Worm (Caenorhabditis elegans): ENCODE results near the gene C54G10.1.

C54G10.1 gene

ce11 chrV:14659595-14659994 lies 18.7 kb downstream of the C54G10.1 start:
- TF ChIP-seq hlh-15 (tag; optimal IDR thresholded peaks at IDR 0.05) (no peak), pat-9 (tag; optimal IDR thresholded peaks at IDR 0.05) (no peak)

- no peak for TF ChIP-seq zip-5 (tag; optimal IDR thresholded peaks at IDR 0.05)
- TF ChIP-seq hlh-6 (tag; optimal IDR thresholded peaks at IDR 0.05) = no peak
- no peak for TF ChIP-seq dmd-4 (tag; optimal IDR thresholded peaks at IDR 0.05; ENCODE audit: borderline replicate concordance)
- TF ChIP-seq sdc-2 (tag; optimal IDR thresholded peaks at IDR 0.05) = no peak
- TF ChIP-seq ets-4 (tag; optimal IDR thresholded peaks at IDR 0.05) = no peak
- no peak for TF ChIP-seq lim-6 (tag; optimal IDR thresholded peaks at IDR 0.05)
- no peak for TF ChIP-seq ztf-16 (tag; optimal IDR thresholded peaks at IDR 0.05)
- TF ChIP-seq mec-3 (tag; optimal IDR thresholded peaks at IDR 0.05; ENCODE audit: borderline replicate concordance) = no peak
- no peak for TF ChIP-seq fax-1 (tag; optimal IDR thresholded peaks at IDR 0.05)
- TF ChIP-seq hlh-8 (tag; optimal IDR thresholded peaks at IDR 0.05) = no peak
- TF ChIP-seq gmeb-2 (tag; optimal IDR thresholded peaks at IDR 0.05) = no peak
- TF ChIP-seq syd-9 (tag; optimal IDR thresholded peaks at IDR 0.05) = no peak
- TF ChIP-seq ceh-31 (tag; optimal IDR thresholded peaks at IDR 0.05) = no peak
- no peak for TF ChIP-seq nhr-11 (tag; optimal IDR thresholded peaks at IDR 0.05)
- TF ChIP-seq F13H6.1 (tag; optimal IDR thresholded peaks at IDR 0.05) = no peak
- no peak for TF ChIP-seq dve-1 (tag; optimal IDR thresholded peaks at IDR 0.05)
- TF ChIP-seq ceh-2 (tag; optimal IDR thresholded peaks at IDR 0.05) = no peak
- TF ChIP-seq nfya-1 (tag; optimal IDR thresholded peaks at IDR 0.05) = no peak
Observed at ce11 chrV:14660608-14661355, 19.9 kb downstream of the C54G10.1 start, which contains the start of gene srh-17. srh-17 (plus strand) TSS chrV:14661305.

DNA sequence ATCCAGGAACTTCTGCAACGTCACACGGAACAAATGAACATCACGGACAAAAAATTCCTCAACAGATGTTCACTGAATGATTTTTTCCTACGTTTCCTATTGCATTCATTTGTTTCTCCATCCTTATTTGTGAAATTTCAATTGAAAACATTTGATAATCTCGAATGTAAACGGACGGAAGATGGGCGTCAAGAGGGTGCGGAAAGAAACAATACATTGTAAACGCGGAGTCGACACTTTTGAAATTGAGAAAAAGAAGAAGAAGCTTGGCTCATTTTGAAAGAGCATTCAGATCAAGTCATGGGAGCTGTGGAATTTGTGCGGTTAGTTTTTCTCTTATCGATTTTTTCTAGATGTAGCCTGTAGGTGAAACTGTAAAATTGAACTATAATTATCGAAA lies 22.1 kb downstream of the C54G10.1 start, which contains the start of gene C47E8.9:
Gene C47E8.9, plus strand, starts transcription at position 301 of the 400 bp plus-strand sequence.
- no peak for TF ChIP-seq lin-11 (tag; optimal IDR thresholded peaks at IDR 0.05)
- TF ChIP-seq nfya-1 (tag; optimal IDR thresholded peaks at IDR 0.05) = no peak
- no peak for TF ChIP-seq K09A11.1 (tag; optimal IDR thresholded peaks at IDR 0.05; ENCODE audit: insufficient read depth)
- TF ChIP-seq pax-1 (tag; optimal IDR thresholded peaks at IDR 0.05) = no peak
- TF ChIP-seq hlh-8 (tag; optimal IDR thresholded peaks at IDR 0.05) = no peak
- no peak for TF ChIP-seq ceh-9 (tag; optimal IDR thresholded peaks at IDR 0.05)

DNA sequence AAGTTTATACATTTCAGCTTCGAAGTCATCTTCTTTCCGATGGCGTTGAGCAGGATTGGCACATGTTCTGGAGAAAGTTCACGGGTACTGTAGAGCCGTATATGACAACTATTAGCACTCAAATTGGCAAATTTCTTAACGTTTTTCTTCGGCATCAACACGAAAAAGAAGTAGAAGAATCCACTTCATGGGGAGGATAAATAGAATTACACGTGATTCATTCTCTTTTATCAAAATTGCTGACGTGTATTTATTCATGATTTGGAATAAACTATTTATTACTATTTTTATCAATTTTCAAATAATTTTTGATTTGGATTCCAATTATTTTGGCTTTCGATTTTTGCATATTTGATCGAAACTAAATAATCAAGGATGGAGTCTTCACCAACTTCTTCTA lies 24.8 kb downstream of the C54G10.1 start, which contains the start of gene C47E8.1:
Gene C47E8.1, plus strand, starts transcription at position 301 of the 400 bp plus-strand sequence.
- TF ChIP-seq nfya-1 (tag; optimal IDR thresholded peaks at IDR 0.05) (no peak), rnt-1 (tag; optimal IDR thresholded peaks at IDR 0.05) (no peak), hlh-6 (tag; optimal IDR thresholded peaks at IDR 0.05) (no peak), nhr-232 (tag; optimal IDR thresholded peaks at IDR 0.05) (no peak), pag-3 (tag; optimal IDR thresholded peaks at IDR 0.05; ENCODE audit: borderline replicate concordance) (no peak), ceh-48 (tag; optimal IDR thresholded peaks at IDR 0.05) (no peak), pqm-1 (tag; optimal IDR thresholded peaks at IDR 0.05) (no peak), ets-4 (tag; optimal IDR thresholded peaks at IDR 0.05) (no peak), hlh-13 (GFP tag; optimal IDR thresholded peaks at IDR 0.05) (no peak)

DNA sequence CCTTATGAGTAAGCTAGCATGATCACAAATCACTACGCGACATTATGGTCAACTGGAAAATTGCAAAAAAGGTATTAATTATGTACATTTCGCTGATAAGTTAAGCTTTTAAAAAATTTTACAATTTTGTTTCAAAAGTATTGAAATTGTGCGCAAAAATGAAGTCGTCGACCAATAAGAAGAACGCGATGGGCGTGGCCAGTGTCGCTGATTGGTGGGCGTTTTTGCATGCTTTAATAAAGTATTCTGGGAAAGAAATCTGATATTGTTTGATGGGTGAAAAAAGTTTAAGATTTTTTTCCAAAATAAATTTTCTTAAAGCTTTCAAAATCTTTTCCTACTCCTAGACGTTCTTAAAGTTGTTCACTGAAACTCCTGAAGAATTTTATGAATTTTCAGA lies 37.4 kb downstream of the C54G10.1 start:
- no peak for TF ChIP-seq ceh-45 (GFP tag; IDR thresholded peaks at IDR 0.05)
- peak; percentile 81 for TF ChIP-seq nfya-1 (tag; optimal IDR thresholded peaks at IDR 0.05)

DNA sequence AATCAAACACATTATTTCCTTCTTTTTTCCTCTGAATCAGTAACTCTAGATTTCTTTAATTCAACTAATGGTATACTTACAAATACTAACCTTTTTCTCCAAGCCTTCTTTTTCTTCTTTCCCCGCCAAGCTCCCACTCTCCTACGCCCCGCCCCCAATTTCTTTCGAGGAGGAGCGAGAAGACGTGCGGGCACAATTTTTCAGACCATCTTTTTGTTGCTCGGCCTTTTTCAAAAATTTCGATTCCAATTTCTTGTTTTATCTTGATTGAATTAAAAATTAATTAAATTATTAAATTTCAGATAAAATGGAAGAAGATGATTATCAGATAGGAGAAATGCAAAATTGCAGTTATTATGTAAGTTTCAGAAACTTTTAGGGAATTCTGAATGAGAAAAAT lies 39.1 kb downstream of the C54G10.1 start, which contains the start of gene C47E8.3:
Gene C47E8.3, plus strand, starts transcription at position 301 of the 400 bp plus-strand sequence.
- TF ChIP-seq lin-11 (tag; optimal IDR thresholded peaks at IDR 0.05) (no peak), pros-1 (tag; optimal IDR thresholded peaks at IDR 0.05) (no peak), tbx-2 (tag; optimal IDR thresholded peaks at IDR 0.05) (no peak), rnt-1 (tag; optimal IDR thresholded peaks at IDR 0.05) (no peak), hlh-6 (tag; optimal IDR thresholded peaks at IDR 0.05) (no peak), K02D7.2 (tag; optimal IDR thresholded peaks at IDR 0.05) (no peak), pag-3 (tag; optimal IDR thresholded peaks at IDR 0.05; ENCODE audit: borderline replicate concordance) (no peak), ceh-6 (GFP tag; optimal IDR thresholded peaks at IDR 0.05) (no peak), ztf-16 (tag; optimal IDR thresholded peaks at IDR 0.05) (no peak), F13H6.1 (tag; optimal IDR thresholded peaks at IDR 0.05) (no peak), gmeb-2 (tag; optimal IDR thresholded peaks at IDR 0.05) (no peak), pha-2 (tag; optimal IDR thresholded peaks at IDR 0.05) (no peak), sox-4 (tag; optimal IDR thresholded peaks at IDR 0.05) (no peak), eyg-1 (tag; optimal IDR thresholded peaks at IDR 0.05) (no peak), nhr-232 (tag; optimal IDR thresholded peaks at IDR 0.05) (no peak), elt-2 (tag; optimal IDR thresholded peaks at IDR 0.05) (no peak), ceh-22 (tag; optimal IDR thresholded peaks at IDR 0.05) (no peak), hlh-13 (GFP tag; optimal IDR thresholded peaks at IDR 0.05) (no peak)
